Fruit fly (Drosophila melanogaster) whole organism, pupa: Measurements from ENCODE around the gene CG13101.

ENCODE experiments used
- CG10348 ChIP-seq: fragments of 200-800 bp; sonication (Bioruptor generic); IDR thresholded peaks from 2 replicates; pipeline ENCODE4 v1.3.6; 2022; ENCODE audit warnings: missing biosample characterization, missing genetic modification characterization
- CG12605 ChIP-seq: fragments of 200-800 bp; sonication (Bioruptor generic); IDR thresholded peaks from 2 replicates; pipeline ENCODE4 v1.3.6; 2022; ENCODE audit warnings: missing biosample characterization, missing genetic modification characterization
- CG13204 ChIP-seq: fragments of 200-800 bp; sonication (Bioruptor generic); optimal IDR thresholded peaks from 2 replicates; lab custom pipeline; 2018; ENCODE audit warnings: missing biosample characterization, mild to moderate bottlenecking, missing genetic modification characterization, moderate library complexity
- CG14655 ChIP-seq: fragments of 200-800 bp; sonication (Bioruptor generic); optimal IDR thresholded peaks from 3 replicates; lab custom pipeline; 2017; ENCODE audit warnings: mild to moderate bottlenecking, missing biosample characterization, missing genetic modification reagents, missing genetic modification characterization
- CG32121 ChIP-seq: fragments of 200-800 bp; sonication (Bioruptor generic); IDR thresholded peaks from 2 replicates; pipeline ENCODE4 v1.3.6; 2022; ENCODE audit warnings: missing biosample characterization, missing genetic modification characterization
- CG34367 ChIP-seq: fragments of 200-800 bp; sonication (Bioruptor generic); optimal IDR thresholded peaks from 2 replicates; lab custom pipeline; 2018; ENCODE audit warnings: missing biosample characterization, mild to moderate bottlenecking, missing genetic modification characterization
- CG8301 ChIP-seq: fragments of 200-800 bp; sonication (Bioruptor generic); optimal IDR thresholded peaks from 2 replicates; lab custom pipeline; 2018; ENCODE audit warnings: missing biosample characterization, mild to moderate bottlenecking, missing genetic modification characterization
- CG9948 ChIP-seq: fragments of 200-800 bp; sonication (Bioruptor generic); optimal IDR thresholded peaks from 2 replicates; lab custom pipeline; 2018; ENCODE audit warnings: missing biosample characterization, mild to moderate bottlenecking, missing genetic modification characterization, moderate library complexity
- D1 ChIP-seq: fragments of 200-800 bp; sonication (Bioruptor generic); optimal IDR thresholded peaks from 2 replicates; lab custom pipeline; 2018; ENCODE audit warnings: missing biosample characterization, mild to moderate bottlenecking, missing genetic modification characterization, moderate library complexity
- EcR ChIP-seq: fragments of 200-800 bp; sonication (Bioruptor generic); optimal IDR thresholded peaks from 3 replicates; lab custom pipeline; 2019; ENCODE audit warnings: missing biosample characterization, missing genetic modification characterization, mild to moderate bottlenecking, moderate library complexity, missing genetic modification reagents
- Pif1A ChIP-seq: fragments of 200-800 bp; sonication (Bioruptor generic); optimal IDR thresholded peaks from 3 replicates; lab custom pipeline; 2016; ENCODE audit warnings: missing biosample characterization, missing genetic modification characterization
- Snoo ChIP-seq: fragments of 200-800 bp; sonication (Bioruptor generic); optimal IDR thresholded peaks from 3 replicates; lab custom pipeline; 2017; ENCODE audit warnings: missing biosample characterization, mild to moderate bottlenecking, missing genetic modification characterization, inconsistent platforms
- gl ChIP-seq: fragments of 200-800 bp; sonication (Bioruptor generic); optimal IDR thresholded peaks from 2 replicates; lab custom pipeline; 2018; ENCODE audit warnings: missing biosample characterization, mild to moderate bottlenecking, missing genetic modification characterization
- rn ChIP-seq: fragments of 200-800 bp; sonication (Bioruptor generic); IDR thresholded peaks from 2 replicates; pipeline ENCODE4 v1.3.6; 2022; ENCODE audit warnings: missing biosample characterization, missing genetic modification characterization

DNA sequence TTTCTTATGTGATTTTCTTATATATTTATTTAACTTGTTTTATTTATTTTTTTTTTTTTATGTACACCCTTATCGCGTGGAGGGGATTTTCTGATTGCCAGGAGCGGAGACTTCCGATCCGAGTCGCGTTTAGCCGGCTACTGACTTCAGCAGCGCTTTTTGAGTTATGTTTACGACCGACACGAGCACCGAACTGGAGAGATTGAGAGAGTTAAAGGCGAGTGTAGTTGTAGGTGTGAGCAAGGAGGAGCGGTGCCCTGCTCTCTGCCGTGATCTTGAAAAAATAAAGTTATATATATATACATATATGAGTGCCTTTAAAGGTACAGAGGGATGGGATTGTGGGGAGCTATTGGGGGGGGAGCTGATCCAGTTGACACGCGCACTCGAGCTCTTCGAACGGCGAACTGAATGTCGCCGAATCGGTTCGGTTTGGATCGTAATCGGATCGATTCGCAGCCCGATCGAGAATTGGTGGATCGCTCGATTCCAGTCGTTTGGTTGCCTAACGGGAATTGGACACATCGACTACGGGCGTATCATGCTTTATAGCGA, 4.4 kb upstream of the CG13101 start, which contains the start of gene rost:
- no peak for TF ChIP-seq D1 (tag; lab: Kevin White, UChicago)
- peak; percentile 7 for TF ChIP-seq Pif1A
- TF ChIP-seq rn, result no peak
- peak; percentile 9 for TF ChIP-seq CG34367 (tag; lab: Kevin White, UChicago)
- no peak for TF ChIP-seq CG9948 (tag; lab: Kevin White, UChicago)
- no peak for TF ChIP-seq CG8301 (tag; lab: Kevin White, UChicago)
- TF ChIP-seq CG13204 (GFP tag; lab: Kevin White, UChicago), result peak; percentile 55
- no peak for TF ChIP-seq CG12605 (GFP tag; lab: Robert Waterston, UW)
- TF ChIP-seq EcR (GFP tag; lab: Kevin White, UChicago), result peak; percentile 72
- TF ChIP-seq CG32121 (GFP tag; lab: Robert Waterston, UW), result no peak
- no peak for TF ChIP-seq Snoo (tag; lab: Kevin White, UChicago)
- TF ChIP-seq gl (tag; lab: Kevin White, UChicago), result no peak
- no peak for TF ChIP-seq CG14655 (GFP tag; lab: Kevin White, UChicago)
- no peak for TF ChIP-seq CG10348
